Worm (Caenorhabditis elegans) whole organism, L2 larva: ENCODE results near the gene srv-5.

Source experiments
- ceh-82 ChIP-seq: fragments of 150-350 bp; optimal IDR thresholded peaks from 2 replicates; lab custom pipeline; 2014; ENCODE audit warnings: missing biosample characterization, missing genetic modification characterization
- elt-3 ChIP-seq: sonication (generic microtip); optimal IDR thresholded peaks from 2 replicates; lab custom pipeline; 2017; ENCODE audit warnings: missing biosample characterization, missing genetic modification characterization
- lin-39 ChIP-seq: fragments of 150-350 bp; optimal IDR thresholded peaks from 2 replicates; lab custom pipeline; 2014; ENCODE audit warnings: missing biosample characterization, missing genetic modification reagents, missing genetic modification characterization
- mdl-1 ChIP-seq, 2 experiments: fragments of 150-350 bp in 1 of 2; sonication (generic microtip) in 1 of 2; optimal IDR thresholded peaks; 2 replicates each; lab custom pipeline; 2017; ENCODE audit warnings: missing biosample characterization in 2 of 2, missing genetic modification characterization in 2 of 2
- nhr-237 ChIP-seq: fragments of 150-350 bp; optimal IDR thresholded peaks from 2 replicates; lab custom pipeline; 2014; ENCODE audit warnings: missing biosample characterization, missing genetic modification characterization
- peb-1 ChIP-seq: fragments of 150-350 bp; optimal IDR thresholded peaks from 2 replicates; lab custom pipeline; 2014; ENCODE audit warnings: missing biosample characterization, missing genetic modification characterization
- snpc-4 ChIP-seq: fragments of 150-350 bp; optimal IDR thresholded peaks from 2 replicates; lab custom pipeline; 2014; ENCODE audit warnings: missing biosample characterization, missing genetic modification characterization

- TF ChIP-seq elt-3 (tag; lab: Kevin White, UChicago) (no peak), nhr-237 (tag; lab: Kevin White, UChicago) (no peak), lin-39 (tag; lab: Kevin White, UChicago) (no peak), mdl-1 (tag; optimal IDR thresholded peaks at IDR 0.05; lab: Kevin White, UChicago) (no peak), ceh-82 (no peak), snpc-4 (no peak), peb-1 (tag; lab: Kevin White, UChicago) (no peak)
These were observed 43.8 kb downstream of the srv-5 start for ce11 chrX:4295917-4296316.
